Fruit fly (Drosophila melanogaster) whole organism, wandering third instar larva: ENCODE data around the gene ebd2.

Experiments used
- Abd-B ChIP-seq: fragments of >200 bp; optimal IDR thresholded peaks from 2 replicates; lab custom pipeline; 2017; ENCODE audit warnings: missing biosample characterization, missing genetic modification characterization
- CG9705 ChIP-seq: fragments of 200-800 bp; sonication (Bioruptor generic); optimal IDR thresholded peaks from 2 replicates; lab custom pipeline; 2018; ENCODE audit warnings: missing biosample characterization, mild to moderate bottlenecking, missing genetic modification characterization
- CrebA ChIP-seq: fragments of 200-800 bp; sonication (Bioruptor generic); optimal IDR thresholded peaks from 2 replicates; lab custom pipeline; 2016; ENCODE audit warnings: missing biosample characterization, mild to moderate bottlenecking, missing genetic modification characterization, borderline replicate concordance
- Dfd ChIP-seq: fragments of >200 bp; optimal IDR thresholded peaks from 2 replicates; lab custom pipeline; 2017; ENCODE audit warnings: missing biosample characterization, missing genetic modification characterization
- Dif ChIP-seq: fragments of 200-275, 200-300 bp; sonication (Bioruptor generic); optimal IDR thresholded peaks from 2 replicates; lab custom pipeline; 2018; ENCODE audit warnings: missing biosample characterization, missing genetic modification characterization; ENCODE audit not compliant: partially characterized antibody
- GATAd ChIP-seq: sonication (Bioruptor generic); optimal IDR thresholded peaks from 2 replicates; lab custom pipeline; 2016; ENCODE audit warnings: missing biosample characterization, missing genetic modification characterization
- HLH106 ChIP-seq: fragments of 200-800 bp; optimal IDR thresholded peaks from 3 replicates; lab custom pipeline; 2019; ENCODE audit warnings: missing biosample characterization, mild to moderate bottlenecking, missing genetic modification characterization, moderate library complexity
- Hnf4 ChIP-seq: fragments of 200-800 bp; sonication (Bioruptor generic); optimal IDR thresholded peaks from 2 replicates; lab custom pipeline; 2016; ENCODE audit warnings: missing biosample characterization, mild to moderate bottlenecking, missing genetic modification characterization
- Hr78 ChIP-seq: fragments of >200 bp; optimal IDR thresholded peaks from 2 replicates; lab custom pipeline; 2017; ENCODE audit warnings: missing biosample characterization, missing genetic modification characterization
- Hr83 ChIP-seq: fragments of 200-300 bp; sonication (Bioruptor generic); optimal IDR thresholded peaks from 2 replicates; lab custom pipeline; 2016; ENCODE audit warnings: missing biosample characterization, mild to moderate bottlenecking, missing genetic modification characterization, moderate library complexity; ENCODE audit not compliant: poor library complexity, severe bottlenecking
- Jra ChIP-seq: sonication (Bioruptor generic); optimal IDR thresholded peaks from 2 replicates; lab custom pipeline; 2016; ENCODE audit warnings: missing biosample characterization, missing genetic modification characterization
- Mio ChIP-seq: sonication (Bioruptor generic); optimal IDR thresholded peaks from 2 replicates; lab custom pipeline; 2016; ENCODE audit warnings: missing biosample characterization, missing genetic modification characterization
- Myc ChIP-seq: fragments of >200 bp; optimal IDR thresholded peaks from 2 replicates; lab custom pipeline; 2017
- N ChIP-seq: fragments of >200 bp; optimal IDR thresholded peaks from 2 replicates; lab custom pipeline; 2018; ENCODE audit warnings: missing biosample characterization, missing external identifiers, missing genetic modification characterization
- OdsH ChIP-seq: fragments of 200-800 bp; sonication (Bioruptor generic); optimal IDR thresholded peaks from 2 replicates; lab custom pipeline; 2016; ENCODE audit warnings: missing biosample characterization, mild to moderate bottlenecking, missing genetic modification characterization
- Rel ChIP-seq, 2 experiments: fragments of 200-800 bp; sonication (Bioruptor generic) in 1 of 2; optimal IDR thresholded peaks; 2 replicates in 1 of 2; 3 replicates in 1 of 2; lab custom pipeline; 2016 to 2019; ENCODE audit warnings: mild to moderate bottlenecking in 2 of 2, missing biosample characterization in 2 of 2, missing genetic modification characterization in 2 of 2, moderate library complexity in 1 of 2
- Vsx2 ChIP-seq: fragments of 200-300, 225-300 bp; sonication (Bioruptor generic); optimal IDR thresholded peaks from 2 replicates; lab custom pipeline; 2018; ENCODE audit warnings: missing biosample characterization, missing genetic modification characterization; ENCODE audit not compliant: partially characterized antibody
- br ChIP-seq: fragments of 200-800 bp; sonication (Bioruptor generic); optimal IDR thresholded peaks from 2 replicates; lab custom pipeline; 2016; ENCODE audit warnings: missing biosample characterization, missing genetic modification characterization
- dl ChIP-seq, 2 experiments: fragments of 175-275, 200-275 bp in 1 of 2; fragments of 200-275 bp in 1 of 2; sonication (Bioruptor generic); optimal IDR thresholded peaks; lab custom pipeline; 2018; ENCODE audit warnings: mild to moderate bottlenecking in 2 of 2, missing biosample characterization in 2 of 2, missing genetic modification characterization in 2 of 2, moderate library complexity in 2 of 2; ENCODE audit not compliant: partially characterized antibody in 2 of 2, insufficient read depth in 1 of 2
- dmrt93B ChIP-seq: fragments of 200-800 bp; sonication (Bioruptor generic); optimal IDR thresholded peaks from 2 replicates; lab custom pipeline; 2018; ENCODE audit warnings: missing biosample characterization, mild to moderate bottlenecking, missing genetic modification characterization
- dsf ChIP-seq: sonication (Bioruptor generic); optimal IDR thresholded peaks from 2 replicates; lab custom pipeline; 2016; ENCODE audit warnings: missing biosample characterization, missing genetic modification characterization, borderline replicate concordance
- ey ChIP-seq: fragments of 200-800 bp; sonication (Bioruptor generic); optimal IDR thresholded peaks from 2 replicates; lab custom pipeline; 2016; ENCODE audit warnings: missing biosample characterization, missing genetic modification characterization
- foxo ChIP-seq, 2 experiments: fragments of 200-800 bp; sonication (Bioruptor generic); optimal IDR thresholded peaks; 2 replicates in 1 of 2; 3 replicates in 1 of 2; lab custom pipeline; 2016 to 2017; ENCODE audit warnings: missing biosample characterization in 2 of 2, missing genetic modification characterization in 2 of 2
- fru ChIP-seq: fragments of 200-800 bp; sonication (Bioruptor generic); optimal IDR thresholded peaks from 3 replicates; lab custom pipeline; 2016; ENCODE audit warnings: missing biosample characterization, mild to moderate bottlenecking, missing genetic modification characterization
- h ChIP-seq: fragments of 200-800 bp; sonication (Bioruptor generic); optimal IDR thresholded peaks from 3 replicates; lab custom pipeline; 2016; ENCODE audit warnings: missing biosample characterization, mild to moderate bottlenecking, missing genetic modification characterization
- jim ChIP-seq: fragments of 175-275, 200-325 bp; sonication (Bioruptor generic); optimal IDR thresholded peaks from 2 replicates; lab custom pipeline; 2016; ENCODE audit warnings: missing biosample characterization, mild to moderate bottlenecking, missing genetic modification characterization
- pan ChIP-seq: fragments of >200 bp; optimal IDR thresholded peaks from 2 replicates; lab custom pipeline; 2017
- psq ChIP-seq: fragments of 200-800 bp; sonication (Bioruptor generic); optimal IDR thresholded peaks from 3 replicates; lab custom pipeline; 2017; ENCODE audit warnings: missing biosample characterization, mild to moderate bottlenecking, missing genetic modification characterization, moderate library complexity
- rgr ChIP-seq: fragments of 200-800 bp; sonication (Bioruptor generic); optimal IDR thresholded peaks from 3 replicates; lab custom pipeline; 2016; ENCODE audit warnings: missing biosample characterization, mild to moderate bottlenecking, missing genetic modification characterization
- sage ChIP-seq: fragments of 200-800 bp; sonication (Bioruptor generic); optimal IDR thresholded peaks from 2 replicates; lab custom pipeline; 2016; ENCODE audit warnings: missing biosample characterization, mild to moderate bottlenecking, missing genetic modification characterization
- sv ChIP-seq: fragments of 200-800 bp; sonication (Bioruptor generic); optimal IDR thresholded peaks from 3 replicates; lab custom pipeline; 2016; ENCODE audit warnings: missing biosample characterization, missing genetic modification characterization
- tai ChIP-seq: sonication (Bioruptor generic); optimal IDR thresholded peaks from 2 replicates; lab custom pipeline; 2016; ENCODE audit warnings: missing biosample characterization, missing genetic modification characterization
- usp ChIP-seq: fragments of >200 bp; optimal IDR thresholded peaks from 2 replicates; lab custom pipeline; 2017; ENCODE audit warnings: missing biosample characterization, missing genetic modification characterization
- woc ChIP-seq: sonication (Bioruptor generic); optimal IDR thresholded peaks from 2 replicates; lab custom pipeline; 2016; ENCODE audit warnings: missing biosample characterization, mild to moderate bottlenecking, missing genetic modification characterization

Gene ebd2

dm6 chr3L:21348983-21349432, at the start of gene ebd2:
Gene ebd2 (minus strand): TSS chr3L:21349288.
- TF ChIP-seq Jra (GFP tag; lab: Kevin White, UChicago) (peak; percentile 30), Hr83 (peak; percentile 72), Abd-B (no peak), Mio (GFP tag; lab: Kevin White, UChicago) (no peak), dmrt93B (GFP tag; lab: Kevin White, UChicago) (no peak), h (GFP tag; lab: Kevin White, UChicago) (peak; percentile 58), Dfd (GFP tag; lab: Kevin White, UChicago) (no peak), psq (peak; percentile 32), CrebA (peak; percentile 76), br (GFP tag; lab: Kevin White, UChicago) (peak; percentile 6), Hr78 (GFP tag; lab: Kevin White, UChicago) (no peak), fru (GFP tag; lab: Kevin White, UChicago) (peak; percentile 49), Vsx2 (no peak), N (no peak), Rel (GFP tag; optimal IDR thresholded peaks at IDR 0.05; lab: Kevin White, UChicago) (peak; percentile 9), Rel (tag; optimal IDR thresholded peaks at IDR 0.05; lab: Kevin White, UChicago) (no peak), rgr (GFP tag; lab: Kevin White, UChicago) (no peak), OdsH (GFP tag; lab: Kevin White, UChicago) (peak; percentile 34), tai (no peak), GATAd (GFP tag; lab: Kevin White, UChicago) (no peak), foxo (GFP tag; optimal IDR thresholded peaks at IDR 0.05; lab: Kevin White, UChicago) (peak in 1 of 2 experiments; percentile 2), dl (GFP tag; optimal IDR thresholded peaks at IDR 0.05; lab: Kevin White, UChicago; ENCODE audit: insufficient read depth in 1 of 2, partially characterized antibody in 2 of 2) (no peak), CG9705 (GFP tag; lab: Kevin White, UChicago) (no peak)

dm6 chr3L:21398156-21398555, 49.1 kb upstream of the ebd2 start:
- TF ChIP-seq Dfd (GFP tag; lab: Kevin White, UChicago), result no peak
- TF ChIP-seq Abd-B, result no peak
- TF ChIP-seq h (GFP tag; lab: Kevin White, UChicago), result no peak
- no peak for TF ChIP-seq pan (lab: Kevin White, UChicago)
- TF ChIP-seq HLH106 (tag; lab: Kevin White, UChicago), result no peak
- TF ChIP-seq Myc (lab: Kevin White, UChicago), result no peak
- no peak for TF ChIP-seq woc (GFP tag; lab: Kevin White, UChicago)
- no peak for TF ChIP-seq Hr78 (GFP tag; lab: Kevin White, UChicago)
- no peak for TF ChIP-seq OdsH (GFP tag; lab: Kevin White, UChicago)
- TF ChIP-seq Vsx2, result no peak
- TF ChIP-seq dsf (GFP tag; lab: Kevin White, UChicago), result no peak
- no peak for TF ChIP-seq rgr (GFP tag; lab: Kevin White, UChicago)
- TF ChIP-seq jim, result no peak
- TF ChIP-seq Hnf4 (GFP tag; lab: Kevin White, UChicago), result no peak
- no peak for TF ChIP-seq usp (GFP tag; lab: Kevin White, UChicago)
- no peak for TF ChIP-seq sv

- no peak for TF ChIP-seq CrebA
- TF ChIP-seq tai, result no peak
- no peak for TF ChIP-seq sage (GFP tag; lab: Kevin White, UChicago)
- no peak for TF ChIP-seq dmrt93B (GFP tag; lab: Kevin White, UChicago)
- no peak for TF ChIP-seq ey
- no peak for TF ChIP-seq h (GFP tag; lab: Kevin White, UChicago)
- no peak for TF ChIP-seq Vsx2
- no peak for TF ChIP-seq Mio (GFP tag; lab: Kevin White, UChicago)
- no peak for TF ChIP-seq Dif (GFP tag; lab: Kevin White, UChicago)
- TF ChIP-seq rgr (GFP tag; lab: Kevin White, UChicago), result no peak
- TF ChIP-seq Abd-B, result no peak
- no peak for TF ChIP-seq CG9705 (GFP tag; lab: Kevin White, UChicago)
- no peak for TF ChIP-seq Jra (GFP tag; lab: Kevin White, UChicago)
- no peak for TF ChIP-seq Rel (GFP tag; optimal IDR thresholded peaks at IDR 0.05; lab: Kevin White, UChicago)
- TF ChIP-seq Rel (tag; optimal IDR thresholded peaks at IDR 0.05; lab: Kevin White, UChicago), result no peak
- no peak for TF ChIP-seq dl (GFP tag; optimal IDR thresholded peaks at IDR 0.05; lab: Kevin White, UChicago; ENCODE audit: insufficient read depth in 1 of 2, partially characterized antibody in 2 of 2)
These were observed 41.3 kb upstream of the ebd2 start for dm6 chr3L:21390431-21390830.
